Fruit fly (Drosophila melanogaster) whole organism, embryonic: ENCODE data around the gene Acp32CD.

ENCODE experiments used
- CG8089 ChIP-seq: fragments of 200-800 bp; sonication (Bioruptor generic); optimal IDR thresholded peaks from 3 replicates; lab custom pipeline; 2016; ENCODE audit warnings: missing biosample characterization, missing genetic modification characterization
- ac ChIP-seq: fragments of 200-800 bp; sonication (Bioruptor generic); optimal IDR thresholded peaks from 3 replicates; lab custom pipeline; 2017; ENCODE audit warnings: missing biosample characterization, mild to moderate bottlenecking, missing genetic modification characterization
- danr ChIP-seq: fragments of 200-800 bp; sonication (Bioruptor generic); IDR thresholded peaks from 2 replicates; pipeline ENCODE4 v1.3.6; 2022; ENCODE audit warnings: missing biosample characterization, missing genetic modification characterization

dm6 chr2L:11051644-11052492 lies 36.4 kb downstream of the Acp32CD start:
- TF ChIP-seq danr (GFP tag; lab: Robert Waterston, UW): no peak
- TF ChIP-seq CG8089 (GFP tag; lab: Kevin White, UChicago): no peak
- TF ChIP-seq ac (GFP tag; lab: Kevin White, UChicago): no peak
